Fruit fly (Drosophila melanogaster): ENCODE results near the gene gny.

The gny gene

DNA sequence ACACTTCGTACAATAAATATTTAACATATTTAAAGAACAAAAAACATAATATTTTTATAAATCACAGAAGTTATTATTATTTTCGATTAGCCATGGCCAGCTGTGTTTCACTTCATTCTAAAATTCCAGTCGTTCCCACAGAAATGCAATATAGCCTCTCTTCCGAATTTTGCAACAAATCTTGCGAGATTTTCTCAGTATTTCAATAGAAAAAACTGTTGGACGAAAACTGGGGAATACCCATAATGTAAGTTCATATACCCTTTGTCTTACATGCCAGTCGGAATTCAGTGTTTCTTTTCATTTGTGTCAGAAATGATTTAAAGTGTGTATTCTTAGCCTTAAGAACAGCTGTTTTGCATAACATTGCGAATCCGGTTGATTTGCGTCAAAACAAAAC, 23.4 kb upstream of the gny start, which contains the start of the genes CtsL4 and ClpP:
Gene CtsL4, minus strand, starts transcription at position 90 of the 400 bp plus-strand sequence.
Gene ClpP, plus strand, starts transcription at position 288 of the 400 bp plus-strand sequence.
- TF ChIP-seq woc (GFP tag; optimal IDR thresholded peaks at IDR 0.05) (peak; percentile 66), pan (optimal IDR thresholded peaks at IDR 0.05) (no peak)

DNA sequence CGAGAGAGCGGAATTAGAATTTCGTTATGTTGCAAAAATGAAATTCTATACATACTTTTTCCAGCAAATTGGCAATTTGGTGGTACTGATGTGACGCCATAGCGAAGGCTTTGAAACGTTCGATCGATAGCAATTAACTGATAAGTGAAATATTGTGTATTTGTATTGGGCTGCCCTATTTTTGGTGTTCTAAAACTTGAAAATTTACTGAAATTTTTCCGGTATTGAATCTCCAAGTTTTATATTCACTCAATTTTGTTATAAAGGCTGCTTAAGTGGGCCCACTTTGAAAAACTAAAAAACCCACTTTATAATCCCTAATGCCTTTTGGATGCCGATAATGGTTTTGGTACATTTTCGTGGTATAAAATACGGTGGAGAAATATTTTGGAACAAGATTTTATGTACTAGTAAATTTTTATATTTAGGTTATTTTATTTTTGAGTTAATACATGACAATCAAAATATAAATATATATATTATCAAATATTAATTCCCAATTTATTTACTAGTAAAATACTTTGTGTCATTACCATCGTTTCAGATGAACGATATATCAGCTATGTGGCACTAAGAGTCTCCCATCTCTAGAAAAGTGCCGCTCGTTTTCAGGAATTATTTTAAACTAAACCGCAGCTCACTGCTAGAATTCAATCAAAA, 17.4 kb upstream of the gny start, which contains the start of the genes Cand1 and pim:
Gene Cand1, minus strand, starts transcription at position 300 of the 660 bp plus-strand sequence.
Gene pim, plus strand, starts transcription at position 582 of the 660 bp plus-strand sequence.
- TF ChIP-seq Hr78 (GFP tag; optimal IDR thresholded peaks at IDR 0.05) (no peak), ey (GFP tag; optimal IDR thresholded peaks at IDR 0.05) (no peak), Rel (GFP tag; optimal IDR thresholded peaks at IDR 0.05) (no peak), Rel (tag; optimal IDR thresholded peaks at IDR 0.05) (peak; percentile 36), woc (GFP tag; optimal IDR thresholded peaks at IDR 0.05) (peak; percentile 22), HLH106 (tag; optimal IDR thresholded peaks at IDR 0.05) (peak; percentile 11)

DNA sequence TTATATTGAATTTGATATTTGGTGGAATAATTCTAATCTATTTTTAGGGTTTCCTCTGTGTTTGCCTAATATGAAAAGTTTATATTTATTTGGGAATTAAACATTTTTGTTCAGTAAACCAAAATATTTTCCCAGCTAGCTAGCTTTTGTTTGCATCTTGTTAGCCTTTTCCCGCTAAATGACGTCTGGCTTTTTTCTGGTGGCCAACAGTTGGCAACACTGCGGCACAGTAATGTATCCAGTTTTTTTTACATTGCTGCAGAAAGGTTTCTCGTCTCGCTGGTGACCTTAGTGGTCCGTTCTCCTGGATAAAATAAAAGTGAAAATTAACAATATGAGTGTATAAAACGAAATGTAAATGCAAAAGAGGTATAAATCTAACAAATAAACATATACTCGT, 15.7 kb upstream of the gny start, which contains the start of gene lft:
Gene lft, plus strand, starts transcription at position 243 of the 400 bp plus-strand sequence.
- TF ChIP-seq dsf (GFP tag; optimal IDR thresholded peaks at IDR 0.05; ENCODE audit: borderline replicate concordance): no peak
- TF ChIP-seq woc (GFP tag; optimal IDR thresholded peaks at IDR 0.05): peak; percentile 60
- TF ChIP-seq Myc (optimal IDR thresholded peaks at IDR 0.05): peak; percentile 69
- TF ChIP-seq N (GFP tag; optimal IDR thresholded peaks at IDR 0.05): no peak
- TF ChIP-seq foxo (GFP tag; optimal IDR thresholded peaks at IDR 0.05): no peak
- TF ChIP-seq GATAd (GFP tag; optimal IDR thresholded peaks at IDR 0.05): no peak
- TF ChIP-seq fru (GFP tag; optimal IDR thresholded peaks at IDR 0.05): peak; percentile 85
- TF ChIP-seq Jra (GFP tag; optimal IDR thresholded peaks at IDR 0.05): no peak
- no peak for TF ChIP-seq ey (GFP tag; optimal IDR thresholded peaks at IDR 0.05)

dm6 chr2L:10366525-10366924, 13.4 kb upstream of the gny start, which contains the start of gene CG5056:
Gene CG5056 (plus strand): TSS chr2L:10366692.
- no peak for TF ChIP-seq CrebA (GFP tag; optimal IDR thresholded peaks at IDR 0.05; ENCODE audit: borderline replicate concordance)
- peak; percentile 30 for TF ChIP-seq Sp1 (GFP tag; optimal IDR thresholded peaks at IDR 0.05)
- TF ChIP-seq woc (GFP tag; optimal IDR thresholded peaks at IDR 0.05): peak; percentile 64
- TF ChIP-seq brk (GFP tag; optimal IDR thresholded peaks at IDR 0.05): no peak

DNA sequence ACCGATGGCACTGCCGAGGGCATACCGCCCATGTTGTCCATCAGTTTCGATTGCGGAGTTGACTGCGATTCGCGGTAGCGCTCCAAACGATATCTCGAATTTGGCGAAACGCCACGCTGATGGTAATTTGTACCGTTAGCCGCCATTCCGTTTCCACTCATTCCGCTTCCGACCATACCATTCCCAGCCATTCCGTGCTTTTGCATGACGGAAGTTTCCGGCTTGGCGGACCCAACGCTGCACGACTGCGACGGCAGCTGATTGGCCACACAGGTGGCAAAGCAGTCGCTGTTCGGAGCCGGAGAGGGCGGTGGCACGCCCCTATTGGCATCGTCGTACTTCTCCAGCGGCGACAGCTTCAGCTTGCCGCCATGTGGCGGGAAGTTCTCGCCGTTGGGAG, 7.6 kb upstream of the gny start:
- TF ChIP-seq CG32264 (GFP tag; optimal IDR thresholded peaks at IDR 0.05) (no peak), woc (GFP tag; optimal IDR thresholded peaks at IDR 0.05) (no peak), rgr (GFP tag; optimal IDR thresholded peaks at IDR 0.05) (no peak)

DNA sequence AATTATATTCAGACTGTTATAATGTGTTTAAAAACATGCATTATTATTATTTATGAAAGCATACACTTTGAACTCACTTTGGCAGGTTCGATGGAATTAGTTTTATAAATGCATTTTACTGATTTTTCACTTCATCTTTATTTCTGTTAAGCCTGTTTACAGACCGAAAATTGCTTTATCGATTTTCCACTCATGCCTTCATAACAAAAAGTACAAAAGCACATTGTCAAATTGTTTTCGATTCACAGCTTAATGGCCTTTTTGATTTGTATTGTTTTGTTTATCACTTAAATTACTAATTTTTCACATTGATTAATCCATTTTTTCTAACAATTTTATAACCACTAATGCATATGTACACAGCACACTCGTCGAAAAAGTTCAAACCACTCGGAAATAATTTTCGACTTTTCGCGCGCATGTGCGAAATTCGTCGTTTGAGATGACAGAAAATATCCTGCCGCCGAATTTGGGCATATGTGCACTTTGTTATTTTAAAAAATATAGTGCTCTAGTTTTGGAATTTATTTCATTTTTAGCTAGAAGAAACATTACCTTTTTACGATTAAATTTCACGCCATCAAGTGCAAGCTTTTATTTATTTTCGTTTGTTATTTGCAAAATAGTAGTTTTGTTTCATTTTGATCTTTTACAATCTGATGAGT, 6.2 kb upstream of the gny start, which contains the start of gene rho-5:
Gene rho-5, minus strand, starts transcription at position 296 of the 665 bp plus-strand sequence.
- TF ChIP-seq ey (GFP tag; optimal IDR thresholded peaks at IDR 0.05): no peak
- no peak for TF ChIP-seq br (GFP tag; optimal IDR thresholded peaks at IDR 0.05)
- no peak for TF ChIP-seq Abd-B (GFP tag; optimal IDR thresholded peaks at IDR 0.05)
- no peak for TF ChIP-seq foxo (GFP tag; optimal IDR thresholded peaks at IDR 0.05)
- no peak for TF ChIP-seq sv (GFP tag; optimal IDR thresholded peaks at IDR 0.05)

dm6 chr2L:10375464-10376236, 4.3 kb upstream of the gny start, which contains the start of the genes CG33303 and dpr19:
Gene CG33303 (minus strand): TSS chr2L:10375757.
Gene dpr19 (plus strand): TSS chr2L:10376168.
- no peak for TF ChIP-seq fru (GFP tag; optimal IDR thresholded peaks at IDR 0.05)
- peak; percentile 69 for TF ChIP-seq Sp1 (GFP tag; optimal IDR thresholded peaks at IDR 0.05)
- peak; percentile 69 for TF ChIP-seq HLH106 (tag; optimal IDR thresholded peaks at IDR 0.05)
- TF ChIP-seq Rel (GFP tag; optimal IDR thresholded peaks at IDR 0.05): no peak
- peak; percentile 43 for TF ChIP-seq Rel (tag; optimal IDR thresholded peaks at IDR 0.05)
- TF ChIP-seq OdsH (GFP tag; optimal IDR thresholded peaks at IDR 0.05): peak; percentile 18
- TF ChIP-seq usp (GFP tag; optimal IDR thresholded peaks at IDR 0.05): no peak
- TF ChIP-seq brk (GFP tag; optimal IDR thresholded peaks at IDR 0.05): no peak
- TF ChIP-seq jim (GFP tag; optimal IDR thresholded peaks at IDR 0.05): no peak
- peak; percentile 62 for TF ChIP-seq rgr (GFP tag; optimal IDR thresholded peaks at IDR 0.05)
- TF ChIP-seq sage (GFP tag; optimal IDR thresholded peaks at IDR 0.05): no peak
- TF ChIP-seq Hr83 (GFP tag; optimal IDR thresholded peaks at IDR 0.05; ENCODE audit: poor library complexity, severe bottlenecking): peak; percentile 21

All from whole organism, wandering third instar larva.